Worm (Caenorhabditis elegans) whole organism, L2 larva: ENCODE measurements around the gene srt-50.

Experiments used
- R02D3.7 ChIP-seq: fragments of 150-350 bp; optimal IDR thresholded peaks from 2 replicates; lab custom pipeline; 2014; ENCODE audit warnings: missing biosample characterization, missing genetic modification characterization
- aly-2 ChIP-seq: fragments of 150-350 bp; optimal IDR thresholded peaks from 2 replicates; lab custom pipeline; 2014; ENCODE audit warnings: missing biosample characterization, missing genetic modification characterization
- elt-3 ChIP-seq: sonication (generic microtip); optimal IDR thresholded peaks from 2 replicates; lab custom pipeline; 2017; ENCODE audit warnings: missing biosample characterization, missing genetic modification characterization
- snpc-4 ChIP-seq: fragments of 150-350 bp; optimal IDR thresholded peaks from 2 replicates; lab custom pipeline; 2014; ENCODE audit warnings: missing biosample characterization, missing genetic modification characterization

DNA sequence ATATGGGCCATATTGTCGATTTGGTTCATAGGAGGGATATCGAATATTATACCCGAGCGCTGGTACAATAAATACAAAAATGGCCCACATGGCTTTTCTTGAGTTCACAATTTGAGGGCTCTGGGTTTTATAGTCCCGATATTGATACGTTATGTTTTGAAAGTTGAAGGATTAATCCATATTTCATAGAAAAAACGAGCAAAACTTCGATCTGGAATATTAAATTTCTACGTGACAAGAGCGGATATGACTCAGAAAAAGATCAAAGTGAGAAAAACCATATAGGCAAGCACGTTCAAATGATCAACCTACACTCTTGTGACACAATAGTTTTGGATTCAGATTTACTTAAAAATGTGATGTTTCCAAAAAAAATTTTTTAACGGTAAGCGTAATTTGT lies 57.2 kb downstream of the srt-50 start, which contains the start of gene col-135:
- TF ChIP-seq aly-2 (tag; lab: Kevin White, UChicago) (no peak), R02D3.7 (no peak), elt-3 (tag; lab: Kevin White, UChicago) (no peak), snpc-4 (no peak)
